Worm (Caenorhabditis elegans) whole organism, L4 larva: ENCODE data around the gene nhr-86.

ENCODE experiments used
- F10B5.3 ChIP-seq: sonication (generic microtip); optimal IDR thresholded peaks from 2 replicates; lab custom pipeline; 2016; ENCODE audit warnings: mild to moderate bottlenecking, missing genetic modification characterization, missing compliant biosample characterization
- F44E2.7 ChIP-seq: fragments of 200-800 bp; sonication (Bioruptor generic); IDR thresholded peaks from 2 replicates; pipeline ENCODE4 v2.1.2; 2022; ENCODE audit warnings: missing genetic modification characterization, missing compliant biosample characterization
- T20F7.1 ChIP-seq: fragments of 200-800 bp; sonication (Bioruptor generic); optimal IDR thresholded peaks from 2 replicates; lab custom pipeline; 2018; ENCODE audit warnings: mild to moderate bottlenecking, missing genetic modification characterization, missing compliant biosample characterization
- Y48G9A.11 ChIP-seq: fragments of 200-800 bp; sonication (Bioruptor generic); IDR thresholded peaks from 2 replicates; pipeline ENCODE4 v1.3.6; 2022; ENCODE audit warnings: missing genetic modification reagents, missing genetic modification characterization, missing compliant biosample characterization
- ZK337.2 ChIP-seq: fragments of 200-800 bp; sonication (Bioruptor generic); IDR thresholded peaks from 2 replicates; pipeline ENCODE4 v1.3.6; 2022; ENCODE audit warnings: missing genetic modification reagents, missing genetic modification characterization, missing compliant biosample characterization
- aha-1 ChIP-seq: fragments of 150-350 bp; peaks from one replicate; lab custom pipeline; 2014; ENCODE audit warnings: missing biosample characterization, missing genetic modification characterization
- ceh-32 ChIP-seq: sonication (generic microtip); optimal IDR thresholded peaks from 2 replicates; lab custom pipeline; 2016; ENCODE audit warnings: mild to moderate bottlenecking, missing genetic modification characterization, missing compliant biosample characterization; ENCODE audit not compliant: poor library complexity
- ctbp-1 ChIP-seq: fragments of 200-800 bp; sonication (Bioruptor generic); IDR thresholded peaks from 2 replicates; pipeline ENCODE4 v1.3.6; 2022; ENCODE audit warnings: missing genetic modification reagents, missing genetic modification characterization, missing compliant biosample characterization
- dmd-9 ChIP-seq: fragments of 200-800 bp; sonication (Bioruptor generic); IDR thresholded peaks from 2 replicates; pipeline ENCODE4 v1.3.6; 2022; ENCODE audit warnings: missing genetic modification reagents, missing genetic modification characterization, missing compliant biosample characterization
- duxl-1 ChIP-seq: sonication (generic microtip); optimal IDR thresholded peaks from 2 replicates; lab custom pipeline; 2016; ENCODE audit warnings: mild to moderate bottlenecking, missing genetic modification characterization, moderate library complexity, missing compliant biosample characterization; ENCODE audit not compliant: poor library complexity
- dve-1 ChIP-seq: sonication (generic microtip); optimal IDR thresholded peaks from 2 replicates; lab custom pipeline; 2017; ENCODE audit warnings: antibody characterized with exemption, mild to moderate bottlenecking, missing genetic modification characterization, missing compliant biosample characterization; ENCODE audit not compliant: insufficient read depth
- egl-43 ChIP-seq: fragments of 200-800 bp; sonication (Bioruptor generic); IDR thresholded peaks from 2 replicates; pipeline ENCODE4 v1.3.6; 2022; ENCODE audit warnings: missing genetic modification reagents, missing genetic modification characterization, missing compliant biosample characterization
- gei-8 ChIP-seq: fragments of 200-800 bp; sonication (Bioruptor generic); optimal IDR thresholded peaks from 2 replicates; lab custom pipeline; 2018; ENCODE audit warnings: mild to moderate bottlenecking, missing genetic modification characterization, missing compliant biosample characterization
- hif-1 ChIP-seq, 2 experiments: sonication (generic microtip); optimal IDR thresholded peaks; 2 replicates each; lab custom pipeline; 2016 to 2017; ENCODE audit warnings: missing compliant biosample characterization in 2 of 2, missing genetic modification characterization in 2 of 2, missing genetic modification reagents in 2 of 2, missing genotype in 2 of 2, mild to moderate bottlenecking in 1 of 2
- lin-1 ChIP-seq: fragments of 200-800 bp; sonication (Bioruptor generic); IDR thresholded peaks from 2 replicates; pipeline ENCODE4 v1.3.6; 2022; ENCODE audit warnings: missing genetic modification reagents, missing genetic modification characterization, missing compliant biosample characterization
- lin-15B ChIP-seq: fragments of 150-350 bp; sonication (generic microtip); optimal IDR thresholded peaks from 3 replicates; lab custom pipeline; 2014; ENCODE audit warnings: missing biosample characterization, missing genetic modification characterization
- lin-29 ChIP-seq: fragments of 200-800 bp; sonication (Bioruptor generic); IDR thresholded peaks from 2 replicates; pipeline ENCODE4 v1.3.6; 2022; ENCODE audit warnings: missing genetic modification reagents, missing genetic modification characterization, missing compliant biosample characterization
- lin-38 ChIP-seq: fragments of 200-800 bp; sonication (Bioruptor generic); IDR thresholded peaks from 2 replicates; pipeline ENCODE4 v1.3.6; 2022; ENCODE audit warnings: missing genetic modification reagents, missing genetic modification characterization, missing compliant biosample characterization
- lsy-2 ChIP-seq, 2 experiments: fragments of 150-350 bp in 1 of 2; sonication (generic microtip) in 1 of 2; optimal IDR thresholded peaks; 2 replicates each; lab custom pipeline; 2014 to 2017; ENCODE audit warnings: missing biosample characterization in 2 of 2, missing genetic modification characterization in 2 of 2
- madf-9 ChIP-seq: fragments of 200-800 bp; sonication (Bioruptor generic); conservative IDR thresholded peaks from 2 replicates; pipeline ENCODE4 v1.3.6; 2022; ENCODE audit warnings: missing genetic modification reagents, missing genetic modification characterization, missing compliant biosample characterization
- mep-1 ChIP-seq: fragments of 150-350 bp; sonication (generic microtip); optimal IDR thresholded peaks from 3 replicates; lab custom pipeline; 2014; ENCODE audit warnings: missing biosample characterization, missing genetic modification characterization
- mxl-3 ChIP-seq: fragments of 200-800 bp; sonication (Bioruptor generic); optimal IDR thresholded peaks from 2 replicates; lab custom pipeline; 2018; ENCODE audit warnings: mild to moderate bottlenecking, missing genetic modification characterization, missing compliant biosample characterization
- nhr-102 ChIP-seq: sonication (generic microtip); optimal IDR thresholded peaks from 2 replicates; lab custom pipeline; 2016; ENCODE audit warnings: mild to moderate bottlenecking, missing genetic modification characterization, moderate library complexity, missing compliant biosample characterization
- nhr-48 ChIP-seq: sonication (generic microtip); optimal IDR thresholded peaks from 2 replicates; lab custom pipeline; 2016; ENCODE audit warnings: mild to moderate bottlenecking, missing genetic modification characterization, missing compliant biosample characterization
- nhr-6 ChIP-seq: fragments of 150-350 bp; optimal IDR thresholded peaks from 2 replicates; lab custom pipeline; 2014; ENCODE audit warnings: missing biosample characterization, missing genetic modification characterization
- pha-4 ChIP-seq, 2 experiments: fragments of 150-350 bp in 1 of 2; fragments of 200-800 bp in 1 of 2; sonication (Bioruptor generic) in 1 of 2; IDR thresholded peaks in 1 of 2; optimal IDR thresholded peaks in 1 of 2; 2 replicates each; pipeline versions ENCODE4 v1.3.6 to Lab custom; 2014 to 2022; ENCODE audit warnings: missing genetic modification characterization in 2 of 2, missing genetic modification reagents in 2 of 2, missing biosample characterization in 1 of 2, missing compliant biosample characterization in 1 of 2
- saeg-2 ChIP-seq: fragments of 200-800 bp; sonication (Bioruptor generic); IDR thresholded peaks from 2 replicates; pipeline ENCODE4 v1.3.6; 2022; ENCODE audit warnings: missing genetic modification reagents, missing genetic modification characterization, missing compliant biosample characterization
- sdz-12 ChIP-seq: fragments of 200-800 bp; sonication (Bioruptor generic); optimal IDR thresholded peaks from 2 replicates; lab custom pipeline; 2018; ENCODE audit warnings: mild to moderate bottlenecking, missing genetic modification characterization, missing compliant biosample characterization
- set-16 ChIP-seq: fragments of 200-800 bp; sonication (Bioruptor generic); IDR thresholded peaks from 2 replicates; pipeline ENCODE4 v1.3.6; 2022; ENCODE audit warnings: missing genetic modification reagents, missing genetic modification characterization, missing compliant biosample characterization
- spr-1 ChIP-seq: sonication (generic microtip); optimal IDR thresholded peaks from 2 replicates; lab custom pipeline; 2016; ENCODE audit warnings: mild to moderate bottlenecking, missing genetic modification characterization, missing compliant biosample characterization
- spr-3 ChIP-seq: fragments of 200-800 bp; sonication (Bioruptor generic); optimal IDR thresholded peaks from 2 replicates; lab custom pipeline; 2018; ENCODE audit warnings: mild to moderate bottlenecking, missing genetic modification characterization, missing compliant biosample characterization
- unc-62 ChIP-seq, 3 experiments: fragments of 150-350 bp in 1 of 3; sonication (generic microtip); optimal IDR thresholded peaks in 2 of 3; peaks in 1 of 3; 1 replicate in 1 of 3; 2 replicates in 2 of 3; lab custom pipeline; 2014 to 2017; ENCODE audit warnings: missing biosample characterization in 3 of 3, missing genetic modification characterization in 3 of 3, missing genetic modification reagents in 3 of 3, missing genotype in 1 of 3
- vab-7 ChIP-seq: fragments of 200-800 bp; sonication (Bioruptor generic); IDR thresholded peaks from 2 replicates; pipeline ENCODE4 v1.3.6; 2022; ENCODE audit warnings: missing genetic modification reagents, missing genetic modification characterization, missing compliant biosample characterization

nhr-86 gene

ce11 chrV:2097653-2098052 is 31.0 kb upstream of the nhr-86 start, which contains the start of gene clec-208:
Gene clec-208, plus strand, starts transcription at chrV:2097953.
- TF ChIP-seq nhr-48 (no peak), nhr-6 (tag; lab: Kevin White, UChicago) (no peak), hif-1 (tag; optimal IDR thresholded peaks at IDR 0.05; lab: Kevin White, UChicago) (no peak), lin-15B (no peak), sdz-12 (GFP tag; lab: Kevin White, UChicago) (no peak), dmd-9 (GFP tag; lab: Robert Waterston, UW) (no peak), unc-62 (GFP tag; optimal IDR thresholded peaks at IDR 0.05 in 1 of 2; lab: Kevin White, UChicago) (no peak), unc-62 (tag; optimal IDR thresholded peaks at IDR 0.05; lab: Kevin White, UChicago) (no peak), lin-38 (no peak), spr-1 (tag; lab: Kevin White, UChicago) (no peak)

- TF ChIP-seq spr-1 (tag; lab: Kevin White, UChicago) = no peak
- TF ChIP-seq pha-4 (GFP tag; IDR thresholded peaks at IDR 0.05; lab: Robert Waterston, UW) = no peak
- TF ChIP-seq pha-4 (tag; optimal IDR thresholded peaks at IDR 0.05; lab: Kevin White, UChicago) = no peak
- no peak for TF ChIP-seq ZK337.2 (GFP tag; lab: Robert Waterston, UW)
- no peak for TF ChIP-seq T20F7.1 (GFP tag; lab: Kevin White, UChicago)
- no peak for TF ChIP-seq madf-9 (GFP tag; lab: Robert Waterston, UW)
- no peak for TF ChIP-seq sdz-12 (GFP tag; lab: Kevin White, UChicago)
- no peak for TF ChIP-seq dve-1
- TF ChIP-seq mxl-3 = no peak
- TF ChIP-seq saeg-2 = no peak
- TF ChIP-seq duxl-1 = no peak
- no peak for TF ChIP-seq vab-7 (GFP tag; lab: Robert Waterston, UW)
- TF ChIP-seq gei-8 (GFP tag; lab: Kevin White, UChicago) = no peak
- no peak for TF ChIP-seq lin-1 (GFP tag; lab: Robert Waterston, UW)
- TF ChIP-seq F44E2.7 (GFP tag; lab: Robert Waterston, UW) = no peak
- no peak for TF ChIP-seq mep-1 (tag; lab: Kevin White, UChicago)
- no peak for TF ChIP-seq spr-3 (GFP tag; lab: Kevin White, UChicago)
- no peak for TF ChIP-seq lin-29 (GFP tag; lab: Robert Waterston, UW)
These were observed 29.1 kb upstream of the nhr-86 start, which contains the start of gene clec-207 for ce11 chrV:2095772-2096171. Gene clec-207, plus strand, starts transcription at chrV:2096072.

ce11 chrV:2095204-2095603 is 28.6 kb upstream of the nhr-86 start, which contains the start of gene F36F12.2:
Gene F36F12.2, minus strand, starts transcription at chrV:2095304.
- no peak for TF ChIP-seq nhr-102 (tag; lab: Kevin White, UChicago)
- no peak for TF ChIP-seq ceh-32
- TF ChIP-seq F10B5.3 (tag; lab: Kevin White, UChicago) = no peak
- no peak for TF ChIP-seq lsy-2 (tag; optimal IDR thresholded peaks at IDR 0.05; lab: Kevin White, UChicago)
- no peak for TF ChIP-seq ctbp-1 (GFP tag; lab: Robert Waterston, UW)

- TF ChIP-seq lin-38 = 0 out of 2 replicates have a peak, but pooled peaks have one; percentile 8
- peak; percentile 48; the same call in 1 of the 2 replicates for TF ChIP-seq Y48G9A.11
- peak; percentile 69 for TF ChIP-seq aha-1 (tag; lab: Kevin White, UChicago)
These were observed 23.7 kb upstream of the nhr-86 start, which contains the start of gene ztf-28 for ce11 chrV:2090321-2090720. Gene ztf-28, plus strand, starts transcription at chrV:2090669.

- TF ChIP-seq F44E2.7 (GFP tag; lab: Robert Waterston, UW) (0 out of 2 replicates have a peak, but pooled peaks have one; percentile 33), egl-43 (GFP tag; lab: Robert Waterston, UW) (peak; percentile 65; the same call in 1 of the 2 replicates), set-16 (GFP tag; lab: Robert Waterston, UW) (peak; percentile 78)
These were observed 19.2 kb upstream of the nhr-86 start, which contains the start of gene F36F12.3 for ce11 chrV:2085745-2086267. Gene F36F12.3, plus strand, starts transcription at chrV:2085795.
